2 fruit fly cellular contexts compared by ENCODE assay signal in the genomic region with DNA sequence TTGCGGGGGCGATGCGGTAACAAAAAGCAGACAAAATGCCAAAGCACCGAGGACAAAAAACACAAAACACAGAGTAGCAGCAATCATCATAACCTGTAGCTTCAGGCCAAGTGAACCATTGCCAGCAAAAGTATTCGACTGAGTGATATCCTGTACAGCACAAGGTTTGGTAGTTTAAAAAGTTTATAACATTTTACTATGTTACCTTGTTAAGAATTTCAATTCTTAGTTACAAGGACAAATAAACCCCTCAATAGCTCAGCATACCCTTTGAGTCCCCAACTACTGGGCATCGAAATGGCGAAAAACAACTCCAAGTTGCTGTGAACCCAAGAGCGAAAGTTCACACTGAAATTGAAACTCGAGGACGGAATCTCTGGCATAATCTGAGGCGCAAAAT.
TF ChIP-seq lines count a peak whose summit lies in the region.

No protein-coding gene starts in this region.

- no peak for TF ChIP-seq CTCF in whole organism, embryonic (GFP tag; optimal IDR thresholded peaks at IDR 0.05; lab: Kevin White, UChicago)

TF ChIP-seq in whole organism, embryonic, 481 proteins besides CTCF, POLR2A, EP300 and RAD21 (continues in another document):
- TF ChIP-seq CG30403 (GFP tag; optimal IDR thresholded peaks at IDR 0.05; lab: Kevin White, UChicago) (peak; percentile 17), sim (GFP tag; IDR thresholded peaks at IDR 0.05; lab: Robert Waterston, UW) (no peak), CG8478 (optimal IDR thresholded peaks at IDR 0.05; lab: Kevin White, UChicago) (no peak), Hmr (GFP tag; optimal IDR thresholded peaks at IDR 0.05; lab: Kevin White, UChicago) (peak; percentile 59), disco-r (GFP tag; optimal IDR thresholded peaks at IDR 0.05; lab: Kevin White, UChicago) (no peak), chn (GFP tag; optimal IDR thresholded peaks at IDR 0.05; lab: Kevin White, UChicago) (no peak), dpn (GFP tag; optimal IDR thresholded peaks at IDR 0.05; lab: Kevin White, UChicago) (no peak), Hr39 (optimal IDR thresholded peaks at IDR 0.05; lab: Kevin White, UChicago) (no peak), HLH3B (GFP tag; IDR thresholded peaks at IDR 0.05; lab: Robert Waterston, UW) (no peak), ash1 (GFP tag; optimal IDR thresholded peaks at IDR 0.05; lab: Kevin White, UChicago) (no peak), scrt (GFP tag; optimal IDR thresholded peaks at IDR 0.05; lab: Kevin White, UChicago) (peak; percentile 83), ems (GFP tag; optimal IDR thresholded peaks at IDR 0.05; lab: Kevin White, UChicago) (no peak), Dfd (GFP tag; optimal IDR thresholded peaks at IDR 0.05; lab: Kevin White, UChicago) (no peak), MTF-1 (GFP tag; optimal IDR thresholded peaks at IDR 0.05; lab: Kevin White, UChicago; ENCODE audit: borderline replicate concordance) (no peak), D (optimal IDR thresholded peaks at IDR 0.05; lab: Kevin White, UChicago) (no peak), D (GFP tag; optimal IDR thresholded peaks at IDR 0.05; lab: Kevin White, UChicago) (no peak), pnt (GFP tag; optimal IDR thresholded peaks at IDR 0.05; lab: Kevin White, UChicago) (no peak), CG7928 (GFP tag; optimal IDR thresholded peaks at IDR 0.05; lab: Kevin White, UChicago) (no peak), CG18619 (GFP tag; optimal IDR thresholded peaks at IDR 0.05; lab: Kevin White, UChicago) (no peak), CrebB (tag; optimal IDR thresholded peaks at IDR 0.05; lab: Kevin White, UChicago) (no peak), CG3065 (GFP tag; optimal IDR thresholded peaks at IDR 0.05; lab: Kevin White, UChicago) (no peak), PHDP (tag; optimal IDR thresholded peaks at IDR 0.05; lab: Kevin White, UChicago) (peak; percentile 17), gcm (GFP tag; optimal IDR thresholded peaks at IDR 0.05; lab: Kevin White, UChicago) (no peak), Med (GFP tag; lab: Kevin White, UChicago) (peak; percentile 83), phol (tag; optimal IDR thresholded peaks at IDR 0.05; lab: Kevin White, UChicago) (no peak), otp (GFP tag; IDR thresholded peaks at IDR 0.05; lab: Robert Waterston, UW) (no peak), fu2 (GFP tag; optimal IDR thresholded peaks at IDR 0.05; lab: Kevin White, UChicago) (no peak), CG2202 (tag; optimal IDR thresholded peaks at IDR 0.05; lab: Kevin White, UChicago) (no peak), knrl (GFP tag; IDR thresholded peaks at IDR 0.05; lab: Robert Waterston, UW; ENCODE audit: partially characterized antibody) (no peak), CG17568 (GFP tag; optimal IDR thresholded peaks at IDR 0.05; lab: Kevin White, UChicago) (no peak), ken (GFP tag; IDR thresholded peaks at IDR 0.05; lab: Robert Waterston, UW) (no peak), ato (GFP tag; IDR thresholded peaks at IDR 0.05; lab: Robert Waterston, UW; ENCODE audit: partially characterized antibody) (no peak), sisA (GFP tag; IDR thresholded peaks at IDR 0.05; lab: Robert Waterston, UW) (no peak; the same call in 1 of the 2 replicates), mld (GFP tag; IDR thresholded peaks at IDR 0.05; lab: Robert Waterston, UW; ENCODE audit: partially characterized antibody) (no peak), jumu (GFP tag; optimal IDR thresholded peaks at IDR 0.05; lab: Kevin White, UChicago) (no peak), CG1529 (GFP tag; optimal IDR thresholded peaks at IDR 0.05; lab: Kevin White, UChicago) (no peak), ase (GFP tag; IDR thresholded peaks at IDR 0.05; lab: Robert Waterston, UW) (no peak), Atf3 (GFP tag; optimal IDR thresholded peaks at IDR 0.05; lab: Kevin White, UChicago) (no peak), NFAT (GFP tag; IDR thresholded peaks at IDR 0.05; lab: Robert Waterston, UW) (no peak), Eip74EF (GFP tag; optimal IDR thresholded peaks at IDR 0.05; lab: Kevin White, UChicago) (no peak), CG12769 (tag; optimal IDR thresholded peaks at IDR 0.05; lab: Kevin White, UChicago) (peak; percentile 64), dmrt99B (tag; optimal IDR thresholded peaks at IDR 0.05; lab: Kevin White, UChicago) (peak; percentile 30), CG31388 (GFP tag; optimal IDR thresholded peaks at IDR 0.05; lab: Kevin White, UChicago) (no peak), Hr51 (GFP tag; optimal IDR thresholded peaks at IDR 0.05; lab: Kevin White, UChicago) (peak in 1 of 2 experiments; percentile 39), CG12219 (GFP tag; optimal IDR thresholded peaks at IDR 0.05; lab: Kevin White, UChicago) (no peak)

TF ChIP-seq in whole organism, pupa, 21 proteins besides CTCF, POLR2A, EP300 and RAD21:
- TF ChIP-seq Pif1A (GFP tag; optimal IDR thresholded peaks at IDR 0.05; lab: Kevin White, UChicago) (no peak), CG4496 (GFP tag; IDR thresholded peaks at IDR 0.05; lab: Robert Waterston, UW) (peak; percentile 28; the same call in 1 of the 3 replicates), CG14655 (GFP tag; optimal IDR thresholded peaks at IDR 0.05; lab: Kevin White, UChicago) (no peak)
